Worm (Caenorhabditis elegans): Measurements from ENCODE around the gene F01G10.4.
A peak's percentile ranks its signal among the peaks of the same experiment; 100 is the strongest.

F01G10.4 gene

ce11 chrIV:10206182-10206581 is 26.2 kb downstream of the F01G10.4 start, which contains the start of gene K04D7.6:
TSS of gene K04D7.6 (minus strand) at chrIV:10206282.
- TF ChIP-seq sptf-2 (GFP tag; optimal IDR thresholded peaks at IDR 0.05) (no peak), Y67H2A.10 (GFP tag; conservative IDR thresholded peaks at IDR 0.05) (no peak), let-607 (tag; optimal IDR thresholded peaks at IDR 0.05) (no peak), madf-6 (GFP tag; IDR thresholded peaks at IDR 0.05) (no peak), F55B11.4 (tag; optimal IDR thresholded peaks at IDR 0.05; ENCODE audit: borderline replicate concordance, insufficient read depth) (no peak)

- TF ChIP-seq mcd-1 (GFP tag; IDR thresholded peaks at IDR 0.05): peak; percentile 42; the same call in 1 of the 2 replicates
- TF ChIP-seq unc-130 (GFP tag; optimal IDR thresholded peaks at IDR 0.05): peak; percentile 18
- peak; percentile 41 for TF ChIP-seq attf-5 (GFP tag; optimal IDR thresholded peaks at IDR 0.05)
- no peak for TF ChIP-seq athp-1 (tag; optimal IDR thresholded peaks at IDR 0.05)
- TF ChIP-seq ceh-27 (GFP tag; optimal IDR thresholded peaks at IDR 0.05): peak; percentile 16
- no peak for TF ChIP-seq Y53F4B.3 (GFP tag; IDR thresholded peaks at IDR 0.05)
- TF ChIP-seq lsl-1 (GFP tag; optimal IDR thresholded peaks at IDR 0.05): peak; percentile 59
Observed at ce11 chrIV:10197317-10197867, 35.0 kb downstream of the F01G10.4 start, which contains the start of gene gon-4. TSS of gene gon-4 (plus strand) at chrIV:10197817.

- TF ChIP-seq sea-2 (GFP tag; IDR thresholded peaks at IDR 0.05) (no peak), mel-28 (tag; optimal IDR thresholded peaks at IDR 0.05; ENCODE audit: borderline replicate concordance) (no peak), ekl-4 (GFP tag; IDR thresholded peaks at IDR 0.05) (no peak), cebp-2 (GFP tag; IDR thresholded peaks at IDR 0.05) (no peak), snpc-3.4 (tag; optimal IDR thresholded peaks at IDR 0.05) (no peak), chd-7 (tag; optimal IDR thresholded peaks at IDR 0.05) (no peak), ama-1 (optimal IDR thresholded peaks at IDR 0.05) (no peak), ama-1 (GFP tag; optimal IDR thresholded peaks at IDR 0.05) (no peak), gei-17 (GFP tag; optimal IDR thresholded peaks at IDR 0.05) (no peak), F37B4.10 (GFP tag; IDR thresholded peaks at IDR 0.05) (no peak), T26A5.8 (tag; optimal IDR thresholded peaks at IDR 0.05) (no peak)
Observed at ce11 chrIV:10194345-10194744, 38.0 kb downstream of the F01G10.4 start, which contains the start of gene ptrg-1. TSS of gene ptrg-1 (minus strand) at chrIV:10194445.

DNA sequence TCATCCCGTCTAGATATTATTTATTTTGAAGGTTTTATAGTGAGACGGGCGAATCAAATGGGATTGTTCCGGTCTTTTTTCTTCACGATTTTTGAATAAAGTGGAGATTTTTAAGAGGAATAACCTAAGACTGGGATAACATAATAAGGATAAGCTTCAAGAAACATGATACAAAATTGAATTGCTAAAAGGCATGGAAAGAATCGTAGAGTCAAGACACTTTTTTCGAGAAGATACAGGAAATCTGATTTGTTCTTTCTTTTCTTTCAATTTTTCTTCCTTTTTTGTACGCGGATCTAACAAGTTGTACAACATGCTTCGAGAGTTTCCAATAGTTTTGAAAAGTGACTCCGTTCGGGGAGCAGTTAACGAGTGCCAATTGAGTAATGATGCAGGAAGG is 40.9 kb downstream of the F01G10.4 start:
- TF ChIP-seq cebp-2 (GFP tag; IDR thresholded peaks at IDR 0.05) (no peak), egl-18 (GFP tag; IDR thresholded peaks at IDR 0.05) (no peak), nfya-2 (GFP tag; IDR thresholded peaks at IDR 0.05) (no peak), snpc-3.4 (tag; optimal IDR thresholded peaks at IDR 0.05) (no peak), Y56A3A.18 (GFP tag; IDR thresholded peaks at IDR 0.05) (no peak), F33H1.4 (GFP tag; IDR thresholded peaks at IDR 0.05) (no peak), gei-17 (GFP tag; optimal IDR thresholded peaks at IDR 0.05) (no peak), ceh-79 (tag; optimal IDR thresholded peaks at IDR 0.05) (no peak), egrh-3 (GFP tag; IDR thresholded peaks at IDR 0.05) (no peak), snpc-4 (GFP tag; optimal IDR thresholded peaks at IDR 0.05) (no peak), snpc-4 (tag; optimal IDR thresholded peaks at IDR 0.05) (no peak), aptf-3 (GFP tag; IDR thresholded peaks at IDR 0.05) (no peak), F10E7.11 (tag; optimal IDR thresholded peaks at IDR 0.05) (no peak), aptf-2 (GFP tag; conservative IDR thresholded peaks at IDR 0.05) (no peak)
